Worm (Caenorhabditis elegans) whole organism, dauer: ENCODE measurements around the gene nspc-3.

Experiments used
- unc-62 ChIP-seq: sonication (generic microtip); optimal IDR thresholded peaks from 2 replicates; lab custom pipeline; 2017; ENCODE audit warnings: missing biosample characterization, missing genetic modification reagents, missing genetic modification characterization

Gene nspc-3

DNA sequence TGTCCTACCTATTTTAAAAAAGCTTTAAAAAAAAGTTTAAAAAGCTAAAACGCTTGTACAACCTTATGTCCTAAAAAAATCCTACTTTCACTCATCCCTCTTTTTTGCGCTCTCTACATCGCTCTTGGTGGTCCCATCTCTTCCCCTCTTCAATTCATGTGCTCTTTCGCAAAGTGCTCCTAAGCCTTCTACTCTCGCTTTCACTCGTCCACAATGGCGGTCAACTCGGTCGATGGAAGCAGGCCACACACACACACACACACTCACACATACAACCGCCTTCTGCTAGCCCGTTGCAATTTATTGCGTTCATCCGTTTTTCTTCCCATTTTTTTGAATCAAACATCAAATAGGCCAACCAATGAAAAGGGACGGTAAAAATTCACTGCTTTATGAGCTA, 32.3 kb downstream of the nspc-3 start:
- TF ChIP-seq unc-62 (GFP tag; lab: Kevin White, UChicago): no peak

DNA sequence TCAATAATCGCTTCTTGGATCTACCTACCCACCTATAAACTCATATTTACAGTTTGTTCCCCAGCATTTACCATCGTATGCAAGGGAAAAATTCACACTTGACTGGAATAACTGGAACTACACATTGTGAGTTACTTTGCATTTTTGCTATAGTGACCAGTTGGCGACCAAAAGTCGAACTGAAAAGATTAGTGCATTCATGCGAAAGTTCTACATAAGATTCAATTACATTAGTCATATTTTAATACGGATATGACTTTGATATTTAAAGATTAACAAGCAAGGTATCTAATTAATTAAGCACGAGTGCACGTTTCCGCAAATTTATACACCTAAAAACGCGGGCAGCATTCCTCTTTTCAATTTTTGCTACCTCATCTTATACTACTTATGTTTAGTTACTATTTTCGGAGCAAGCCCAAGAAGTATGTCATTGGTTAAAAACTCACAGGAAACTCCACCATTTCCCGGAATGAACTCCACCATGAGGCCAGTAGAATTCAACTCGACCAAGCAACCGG, 34.2 kb downstream of the nspc-3 start, which contains the start of gene jmjd-3.1:
jmjd-3.1 (plus strand) TSS at position 51 of the 521 bp plus-strand sequence.
- TF ChIP-seq unc-62 (GFP tag; lab: Kevin White, UChicago): no peak

DNA sequence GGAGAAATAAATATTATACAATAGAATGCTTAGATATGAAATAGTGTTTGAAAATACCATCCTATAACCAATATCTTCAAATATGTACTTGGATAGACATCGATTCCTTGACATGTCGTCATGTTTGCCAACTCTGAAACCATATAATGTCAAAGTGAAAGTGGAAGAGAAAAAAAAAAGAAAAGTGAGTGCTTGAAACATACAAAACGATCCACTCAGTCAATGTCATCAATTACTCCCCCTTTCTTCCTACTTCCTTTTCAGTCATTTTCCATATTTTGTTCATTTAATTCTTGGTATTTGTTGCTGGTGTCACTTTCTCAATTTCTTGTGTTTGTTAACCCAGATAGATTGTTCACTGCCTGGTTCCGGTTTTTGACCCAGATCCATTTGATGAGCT, 43.3 kb downstream of the nspc-3 start, which contains the start of gene F18E9.4:
F18E9.4 (plus strand) TSS at position 301 of the 400 bp plus-strand sequence.
- no peak for TF ChIP-seq unc-62 (GFP tag; lab: Kevin White, UChicago)

DNA sequence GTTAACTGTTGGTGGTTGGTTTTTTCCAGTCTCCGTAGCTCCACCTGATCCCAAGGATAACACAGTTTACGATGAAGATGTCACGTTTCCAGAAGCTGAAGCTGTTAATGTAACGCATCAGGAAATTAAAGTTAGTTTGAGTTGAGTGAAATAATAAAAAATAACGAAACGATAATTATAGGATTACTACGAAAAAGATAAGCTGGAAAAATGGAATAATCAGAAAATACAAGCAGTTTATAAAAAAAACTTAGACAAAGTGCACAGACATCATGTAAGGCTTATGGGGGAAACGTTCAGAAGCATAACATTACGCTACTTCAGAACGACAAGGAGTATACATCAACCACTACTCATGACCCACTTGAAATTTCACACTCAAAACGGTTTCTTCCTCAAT, 44.6 kb downstream of the nspc-3 start, which contains the start of gene F18E9.8:
F18E9.8 (minus strand) TSS at position 101 of the 400 bp plus-strand sequence.
- no peak for TF ChIP-seq unc-62 (GFP tag; lab: Kevin White, UChicago)

DNA sequence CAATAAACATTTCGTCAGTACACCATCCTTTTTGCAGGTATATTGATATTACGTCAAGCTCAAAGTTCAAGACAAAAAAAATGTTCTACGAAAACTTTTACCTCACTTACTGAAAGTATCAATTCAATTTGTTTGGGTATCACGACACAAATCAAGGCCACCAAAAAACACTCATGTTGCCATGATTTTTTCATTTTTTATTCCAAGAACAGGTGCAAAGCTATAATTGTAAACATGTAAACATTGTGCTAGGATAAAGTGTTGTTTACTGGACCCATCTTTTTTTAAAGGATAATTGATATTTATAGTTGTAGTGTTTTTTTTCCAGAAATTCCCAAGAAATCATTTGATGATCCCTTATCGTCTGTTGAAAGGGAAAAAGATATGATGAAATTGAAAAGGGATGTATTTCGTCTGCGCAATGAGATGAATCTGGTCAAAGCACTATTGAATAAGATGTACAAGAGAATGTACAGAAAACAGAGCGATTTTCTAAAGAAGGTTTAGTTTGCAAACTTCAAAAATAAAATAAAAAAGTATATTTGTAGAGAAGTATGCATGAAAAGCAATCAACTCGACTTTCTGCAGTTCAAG, 46.0 kb downstream of the nspc-3 start:
- TF ChIP-seq unc-62 (GFP tag; lab: Kevin White, UChicago): no peak

DNA sequence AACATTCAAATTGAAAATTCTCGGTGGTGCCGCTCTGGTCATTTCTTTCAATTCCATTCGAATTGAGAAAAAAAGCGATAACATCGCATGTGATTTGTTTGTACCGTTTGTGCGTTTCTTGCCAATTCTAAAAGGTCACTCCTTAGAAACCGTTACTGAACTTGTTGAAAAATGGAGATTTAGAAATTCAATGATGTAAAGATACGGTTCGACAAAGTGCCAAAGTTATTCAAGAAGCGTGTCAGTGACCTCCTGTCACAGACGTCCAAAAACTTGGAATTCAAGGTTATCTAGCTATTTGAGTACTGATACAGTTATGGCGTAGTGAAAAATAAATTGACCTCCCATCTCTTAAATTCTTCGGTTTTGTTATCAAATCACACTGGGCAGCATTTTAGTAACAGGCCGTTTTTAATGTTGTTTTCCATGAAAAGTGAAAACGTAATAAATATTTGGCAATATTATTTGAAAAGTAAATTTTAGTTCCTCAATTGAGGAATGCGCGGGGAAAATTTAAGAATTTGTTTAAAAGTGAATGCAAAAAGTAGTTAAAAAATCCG, 48.0 kb downstream of the nspc-3 start:
- TF ChIP-seq unc-62 (GFP tag; lab: Kevin White, UChicago): no peak

DNA sequence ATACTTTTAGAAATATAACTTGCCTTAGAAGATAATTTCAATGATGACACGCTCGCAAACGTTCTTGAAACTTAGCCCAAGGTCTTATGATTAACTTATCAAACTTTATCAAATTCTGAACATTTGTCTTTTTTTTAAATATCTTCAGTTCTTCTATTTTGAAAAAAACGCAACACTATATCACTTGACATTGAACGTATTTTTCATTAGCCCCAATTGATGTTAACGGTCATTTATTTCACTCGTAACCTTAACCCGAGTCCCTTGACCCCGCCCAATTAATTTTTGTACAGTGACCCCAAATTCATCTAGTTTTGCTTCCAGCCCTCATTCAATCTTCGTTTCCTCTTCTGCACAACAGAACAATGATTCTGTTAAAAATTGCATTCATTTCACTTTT, 48.9 kb downstream of the nspc-3 start, which contains the start of gene F18E9.3:
F18E9.3 (plus strand) TSS at position 311 of the 400 bp plus-strand sequence.
- TF ChIP-seq unc-62 (GFP tag; lab: Kevin White, UChicago): no peak
